Fruit fly (Drosophila melanogaster) whole organism, embryonic: Measurements from ENCODE around the gene HIPP1.
A peak's percentile ranks its signal among the peaks of the same experiment; 100 is the strongest.

ENCODE experiments used
- Bteb2 ChIP-seq: fragments of 200-800 bp; sonication (Bioruptor generic); optimal IDR thresholded peaks from 2 replicates; lab custom pipeline; 2016; ENCODE audit warnings: missing biosample characterization, missing genetic modification characterization
- CG10209 ChIP-seq: fragments of 200-800 bp; sonication (Bioruptor generic); optimal IDR thresholded peaks from 3 replicates; lab custom pipeline; 2017; ENCODE audit warnings: missing biosample characterization, mild to moderate bottlenecking, missing genetic modification characterization, missing genetic modification reagents
- CG11723 ChIP-seq: fragments of 200-800 bp; sonication (Bioruptor generic); optimal IDR thresholded peaks from 2 replicates; lab custom pipeline; 2017; ENCODE audit warnings: missing biosample characterization, mild to moderate bottlenecking, missing genetic modification characterization
- CG14860 ChIP-seq: fragments of 200-800 bp; sonication (Bioruptor generic); IDR thresholded peaks from 3 replicates; pipeline ENCODE4 v1.3.6; 2022; ENCODE audit warnings: missing biosample characterization, missing genetic modification characterization; ENCODE audit not compliant: partially characterized antibody
- CG15011 ChIP-seq: fragments of 200-800 bp; sonication (Bioruptor generic); optimal IDR thresholded peaks from 3 replicates; lab custom pipeline; 2018; ENCODE audit warnings: missing biosample characterization, mild to moderate bottlenecking, missing genetic modification characterization
- CG1529 ChIP-seq: fragments of 200-800 bp; sonication (Bioruptor generic); optimal IDR thresholded peaks from 3 replicates; lab custom pipeline; 2018; ENCODE audit warnings: missing biosample characterization, missing genetic modification characterization
- CG15601 ChIP-seq: fragments of 200-800 bp; sonication (Bioruptor generic); optimal IDR thresholded peaks from 3 replicates; lab custom pipeline; 2019; ENCODE audit warnings: missing biosample characterization, mild to moderate bottlenecking, missing genetic modification characterization, moderate library complexity
- CG17361 ChIP-seq: fragments of 200-800 bp; sonication (Bioruptor generic); IDR thresholded peaks from 3 replicates; pipeline ENCODE4 v1.3.6; 2022; ENCODE audit warnings: missing biosample characterization, missing genetic modification characterization
- CG17385 ChIP-seq: fragments of 200-800 bp; sonication (Bioruptor generic); optimal IDR thresholded peaks from 3 replicates; lab custom pipeline; 2018; ENCODE audit warnings: missing biosample characterization, mild to moderate bottlenecking, missing genetic modification characterization
- CG17612 ChIP-seq: fragments of 200-800 bp; sonication (Bioruptor generic); IDR thresholded peaks from 2 replicates; pipeline ENCODE4 v1.3.6; 2022; ENCODE audit warnings: missing biosample characterization, missing genetic modification characterization
- CG1792 ChIP-seq: fragments of 200-800 bp; sonication (Bioruptor generic); optimal IDR thresholded peaks from 2 replicates; lab custom pipeline; 2016; ENCODE audit warnings: missing biosample characterization, missing genetic modification characterization
- CG18476 ChIP-seq: fragments of 200-800 bp; sonication (Bioruptor generic); optimal IDR thresholded peaks from 2 replicates; lab custom pipeline; 2016; ENCODE audit warnings: missing biosample characterization, mild to moderate bottlenecking, missing genetic modification characterization
- CG2120 ChIP-seq: fragments of 200-800 bp; sonication (Bioruptor generic); optimal IDR thresholded peaks from 3 replicates; lab custom pipeline; 2016; ENCODE audit warnings: missing biosample characterization, missing genetic modification characterization
- CG2678 ChIP-seq: fragments of 200-800 bp; sonication (Bioruptor generic); optimal IDR thresholded peaks from 3 replicates; lab custom pipeline; 2019; ENCODE audit warnings: missing biosample characterization, mild to moderate bottlenecking, missing genetic modification characterization, moderate library complexity
- CG4854 ChIP-seq: fragments of 200-800 bp; sonication (Bioruptor generic); optimal IDR thresholded peaks from 2 replicates; lab custom pipeline; 2016; ENCODE audit warnings: missing biosample characterization, missing genetic modification characterization, inconsistent platforms
- CG7786 ChIP-seq: fragments of 200-800 bp; sonication (Bioruptor generic); optimal IDR thresholded peaks from 2 replicates; lab custom pipeline; 2016; ENCODE audit warnings: missing biosample characterization, missing genetic modification characterization
- CG8359 ChIP-seq: fragments of 200-800 bp; sonication (Bioruptor generic); optimal IDR thresholded peaks from 2 replicates; lab custom pipeline; 2017; ENCODE audit warnings: missing biosample characterization, mild to moderate bottlenecking, missing genetic modification characterization, borderline replicate concordance
- Camta ChIP-seq: fragments of 200-800 bp; sonication (Bioruptor generic); optimal IDR thresholded peaks from 2 replicates; lab custom pipeline; 2016; ENCODE audit warnings: missing biosample characterization, missing genetic modification characterization
- D ChIP-seq, 2 experiments: fragments of 200-800 bp in 1 of 2; fragments of >200 bp in 1 of 2; sonication (Bioruptor generic) in 1 of 2; optimal IDR thresholded peaks; 2 replicates in 1 of 2; 3 replicates in 1 of 2; lab custom pipeline; 2017; ENCODE audit warnings: mild to moderate bottlenecking in 1 of 2, missing biosample characterization in 1 of 2, missing genetic modification characterization in 1 of 2, missing genetic modification reagents in 1 of 2
- D19A ChIP-seq: fragments of 200-800 bp; optimal IDR thresholded peaks from 3 replicates; lab custom pipeline; 2019; ENCODE audit warnings: missing biosample characterization, mild to moderate bottlenecking, missing genetic modification characterization, moderate library complexity
- Eip74EF ChIP-seq, 2 experiments: fragments of 200-800 bp in 1 of 2; fragments of >200 bp in 1 of 2; sonication (Bioruptor generic) in 1 of 2; optimal IDR thresholded peaks; 2 replicates each; lab custom pipeline; 2017 to 2019; ENCODE audit warnings: missing biosample characterization in 2 of 2, missing genetic modification characterization in 2 of 2, mild to moderate bottlenecking in 1 of 2, moderate library complexity in 1 of 2
- Ets65A ChIP-seq: fragments of 200-800 bp; sonication (Bioruptor generic); peaks from one replicate; lab custom pipeline; 2016; ENCODE audit warnings: missing biosample characterization, missing genetic modification characterization
- Gsc ChIP-seq: fragments of 200-800 bp; sonication (Bioruptor generic); IDR thresholded peaks from 2 replicates; pipeline ENCODE4 v1.3.6; 2022; ENCODE audit warnings: missing biosample characterization, missing genetic modification characterization
- HLH54F ChIP-seq: fragments of 200-800 bp; sonication (Bioruptor generic); optimal IDR thresholded peaks from 3 replicates; lab custom pipeline; 2016; ENCODE audit warnings: missing biosample characterization, missing genetic modification characterization
- Hand ChIP-seq: fragments of 200-800 bp; sonication (Bioruptor generic); optimal IDR thresholded peaks from 2 replicates; lab custom pipeline; 2017; ENCODE audit warnings: mild to moderate bottlenecking, missing biosample characterization, missing genetic modification reagents, missing genetic modification characterization
- Hr3 ChIP-seq: fragments of 200-800 bp; sonication (Bioruptor generic); optimal IDR thresholded peaks from 3 replicates; lab custom pipeline; 2016; ENCODE audit warnings: missing biosample characterization, missing genetic modification characterization
- Jarid2 ChIP-seq: fragments of 200-800 bp; sonication (Bioruptor generic); optimal IDR thresholded peaks from 3 replicates; lab custom pipeline; 2017; ENCODE audit warnings: mild to moderate bottlenecking, missing biosample characterization, missing genetic modification reagents, missing genetic modification characterization
- MBD-R2 ChIP-seq: fragments of 200-800 bp; sonication (Bioruptor generic); IDR thresholded peaks from 2 replicates; pipeline ENCODE4 v1.3.6; 2022; ENCODE audit warnings: missing biosample characterization, missing genetic modification characterization
- NC2β ChIP-seq: fragments of 200-800 bp; sonication (Bioruptor generic); optimal IDR thresholded peaks from 2 replicates; lab custom pipeline; 2016; ENCODE audit warnings: missing biosample characterization, missing genetic modification characterization
- NK7.1 ChIP-seq: fragments of 200-800 bp; sonication (Bioruptor generic); optimal IDR thresholded peaks from 3 replicates; lab custom pipeline; 2016; ENCODE audit warnings: missing biosample characterization, missing genetic modification characterization
- Nf-YB ChIP-seq: fragments of 200-800 bp; sonication (Bioruptor generic); optimal IDR thresholded peaks from 3 replicates; lab custom pipeline; 2019; ENCODE audit warnings: missing biosample characterization, mild to moderate bottlenecking, missing genetic modification characterization, moderate library complexity
- Nf-YC ChIP-seq: fragments of 200-800 bp; optimal IDR thresholded peaks from 3 replicates; lab custom pipeline; 2019; ENCODE audit warnings: missing biosample characterization, mild to moderate bottlenecking, missing genetic modification characterization, moderate library complexity
- Ptx1 ChIP-seq: fragments of 200-800 bp; sonication (Bioruptor generic); IDR thresholded peaks from 2 replicates; pipeline ENCODE4 v1.3.6; 2022; ENCODE audit warnings: missing biosample characterization, missing genetic modification characterization
- Ravus ChIP-seq: fragments of 200-800 bp; sonication (Bioruptor generic); IDR thresholded peaks from 2 replicates; pipeline ENCODE4 v1.3.6; 2022; ENCODE audit warnings: missing biosample characterization, missing genetic modification characterization
- Ssrp ChIP-seq: fragments of 200-800 bp; sonication (Bioruptor generic); optimal IDR thresholded peaks from 2 replicates; lab custom pipeline; 2018; ENCODE audit warnings: missing biosample characterization, mild to moderate bottlenecking, missing genetic modification characterization, moderate library complexity
- abd-A ChIP-seq: fragments of 200-800 bp; sonication (Bioruptor generic); optimal IDR thresholded peaks from 3 replicates; lab custom pipeline; 2019; ENCODE audit warnings: missing biosample characterization, mild to moderate bottlenecking, missing genetic modification characterization, moderate library complexity
- az2 ChIP-seq: fragments of 200-800 bp; sonication (Bioruptor generic); optimal IDR thresholded peaks from 3 replicates; lab custom pipeline; 2016; ENCODE audit warnings: missing biosample characterization, missing genetic modification characterization
- bab2 ChIP-seq: fragments of 200-800 bp; sonication (Bioruptor generic); optimal IDR thresholded peaks from 2 replicates; lab custom pipeline; 2016; ENCODE audit warnings: missing biosample characterization, missing genetic modification characterization
- bcd ChIP-seq: fragments of 200-800 bp; sonication (Bioruptor generic); optimal IDR thresholded peaks from 2 replicates; lab custom pipeline; 2017; ENCODE audit warnings: missing biosample characterization, mild to moderate bottlenecking, missing genetic modification characterization
- bowl ChIP-seq: fragments of 200-800 bp; sonication (Bioruptor generic); IDR thresholded peaks from 2 replicates; pipeline ENCODE4 v1.3.6; 2022; ENCODE audit warnings: missing biosample characterization, missing genetic modification characterization
- crp ChIP-seq, 2 experiments: fragments of 200-800 bp; sonication (Bioruptor generic); optimal IDR thresholded peaks; 2 replicates in 1 of 2; 3 replicates in 1 of 2; lab custom pipeline; 2017; ENCODE audit warnings: missing biosample characterization in 2 of 2, missing genetic modification characterization in 2 of 2, mild to moderate bottlenecking in 1 of 2, moderate library complexity in 1 of 2
- dpn ChIP-seq, 2 experiments: fragments of 200-800 bp; sonication (Bioruptor generic); optimal IDR thresholded peaks; 3 replicates each; lab custom pipeline; 2016; ENCODE audit warnings: missing biosample characterization in 2 of 2, missing genetic modification characterization in 2 of 2
- fd96Cb ChIP-seq: fragments of 200-800 bp; sonication (Bioruptor generic); optimal IDR thresholded peaks from 2 replicates; lab custom pipeline; 2018; ENCODE audit warnings: missing biosample characterization, mild to moderate bottlenecking, missing genetic modification characterization, moderate library complexity
- ftz-f1 ChIP-seq: fragments of 200-800 bp; sonication (Bioruptor generic); optimal IDR thresholded peaks from 2 replicates; lab custom pipeline; 2016; ENCODE audit warnings: missing biosample characterization, missing genetic modification characterization
- gcm ChIP-seq: fragments of 200-800 bp; sonication (Bioruptor generic); optimal IDR thresholded peaks from 2 replicates; lab custom pipeline; 2019; ENCODE audit warnings: missing biosample characterization, mild to moderate bottlenecking, missing genetic modification characterization, moderate library complexity
- peb ChIP-seq: fragments of 200-800 bp; sonication (Bioruptor generic); IDR thresholded peaks from 2 replicates; pipeline ENCODE4 v1.3.6; 2022; ENCODE audit warnings: missing biosample characterization, missing genetic modification characterization
- pita ChIP-seq: fragments of 200-800 bp; sonication (Bioruptor generic); optimal IDR thresholded peaks from 2 replicates; lab custom pipeline; 2017; ENCODE audit warnings: missing biosample characterization, mild to moderate bottlenecking, missing genetic modification characterization

Gene HIPP1

DNA sequence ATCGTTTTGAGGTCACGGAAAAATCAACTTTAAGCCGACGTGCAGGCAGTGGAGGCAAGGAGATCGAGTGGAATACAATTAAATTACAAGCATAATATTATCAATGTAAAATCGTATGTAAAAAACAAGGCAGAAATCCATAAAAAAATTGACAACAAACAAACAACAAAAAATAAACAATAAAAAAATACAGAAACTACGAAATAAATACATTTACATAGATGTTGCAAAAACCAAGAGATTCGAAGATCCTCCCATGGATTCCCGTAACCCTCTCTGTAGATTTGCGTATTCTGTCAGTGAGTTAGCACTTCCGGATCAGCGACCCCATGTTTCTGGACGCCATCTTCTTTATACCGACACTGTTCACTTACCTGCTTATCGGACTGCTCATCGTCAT, 26.4 kb downstream of the HIPP1 start, which contains the start of gene CG3288:
TSS of gene CG3288 (plus strand) at position 301 of the 400 bp plus-strand sequence.
- TF ChIP-seq CG10209 (no peak), CG4854 (GFP tag; lab: Kevin White, UChicago) (no peak), CG1792 (GFP tag; lab: Kevin White, UChicago) (no peak), CG15601 (no peak), Nf-YB (no peak), Nf-YC (tag; lab: Kevin White, UChicago) (no peak), Camta (GFP tag; lab: Kevin White, UChicago) (no peak), Ravus (GFP tag; lab: Robert Waterston, UW) (no peak), Hand (GFP tag; lab: Kevin White, UChicago) (no peak), Eip74EF (GFP tag; optimal IDR thresholded peaks at IDR 0.05; lab: Kevin White, UChicago) (no peak), D19A (no peak)
- TF ChIP-seq, all 482 proteins: peak for 0

DNA sequence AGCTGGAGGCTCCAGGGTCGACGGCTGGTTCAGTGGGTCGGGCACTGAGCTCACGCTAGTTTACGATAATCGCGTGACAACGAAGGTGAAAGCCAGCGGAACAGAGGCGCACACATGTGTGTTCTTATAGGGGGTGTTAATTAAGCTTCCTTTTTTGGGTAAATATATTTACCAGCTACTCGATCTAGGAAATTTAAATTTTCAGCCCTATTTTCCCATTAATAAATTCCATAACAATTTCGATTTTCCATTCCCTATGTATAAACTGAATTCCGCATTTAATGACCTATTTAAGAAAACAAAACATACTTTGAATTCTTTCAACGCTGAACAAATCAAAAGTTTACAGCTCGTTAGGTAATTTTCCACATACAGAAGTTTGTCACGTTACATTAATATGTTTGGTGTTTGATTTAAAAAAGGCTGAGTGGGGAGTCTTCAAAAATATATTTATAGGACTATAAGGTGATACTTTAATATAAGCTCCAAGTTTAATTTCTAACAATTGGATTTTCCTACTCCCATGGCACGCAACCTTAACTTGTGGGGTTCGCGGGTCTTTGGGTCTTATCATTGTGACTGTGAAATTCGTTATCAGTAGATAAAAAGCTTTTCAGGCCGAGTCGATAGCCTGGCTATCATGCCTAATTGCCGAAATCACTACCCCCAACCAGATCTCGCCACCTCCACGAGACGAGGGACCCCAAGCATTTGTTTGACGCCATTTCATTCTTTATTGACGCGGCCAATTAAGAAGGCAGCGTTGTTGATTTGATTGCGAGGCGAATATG, 27.8 kb downstream of the HIPP1 start, which contains the start of gene CG13255:
TSS of gene CG13255 (plus strand) at position 449 of the 791 bp plus-strand sequence.
- TF ChIP-seq NC2β (GFP tag; lab: Kevin White, UChicago): no peak
- TF ChIP-seq bcd: peak; percentile 43
- peak; percentile 2 for TF ChIP-seq fd96Cb (tag; lab: Kevin White, UChicago)
- TF ChIP-seq Gsc (GFP tag; lab: Robert Waterston, UW): no peak
- TF ChIP-seq ftz-f1 (GFP tag; lab: Kevin White, UChicago): no peak
- no peak for TF ChIP-seq Ets65A (GFP tag; lab: Kevin White, UChicago)
- no peak for TF ChIP-seq abd-A (tag; lab: Kevin White, UChicago)
- peak; percentile 41 for TF ChIP-seq CG15011 (GFP tag; lab: Kevin White, UChicago)
- no peak for TF ChIP-seq CG17612
- TF ChIP-seq bowl (GFP tag; lab: Robert Waterston, UW): no peak
- peak; percentile 59 for TF ChIP-seq CG10209
- peak; percentile 39; the same call in 1 of the 2 replicates for TF ChIP-seq Ptx1 (GFP tag; lab: Robert Waterston, UW)
- peak; percentile 9 for TF ChIP-seq NK7.1 (GFP tag; lab: Kevin White, UChicago)
- no peak for TF ChIP-seq CG14860 (GFP tag; lab: Robert Waterston, UW)
- no peak for TF ChIP-seq gcm (GFP tag; lab: Kevin White, UChicago)
- TF ChIP-seq CG8359 (GFP tag; lab: Kevin White, UChicago): no peak
- TF ChIP-seq Bteb2: peak; percentile 47
- peak; percentile 12 for TF ChIP-seq CG1529
- peak; percentile 76; the same call in 2 of the 3 replicates for TF ChIP-seq CG17361 (GFP tag; lab: Robert Waterston, UW)
- TF ChIP-seq peb (GFP tag; lab: Robert Waterston, UW): no peak
- TF ChIP-seq CG11723: peak; percentile 14
- peak; percentile 33 for TF ChIP-seq Hr3 (GFP tag; lab: Kevin White, UChicago)
- peak; percentile 0 for TF ChIP-seq Ssrp (tag; lab: Kevin White, UChicago)
- peak; percentile 16 for TF ChIP-seq bab2
- no peak for TF ChIP-seq pita (GFP tag; lab: Kevin White, UChicago)
- TF ChIP-seq crp (GFP tag; optimal IDR thresholded peaks at IDR 0.05; lab: Kevin White, UChicago): no peak
- peak; percentile 14 for TF ChIP-seq az2 (GFP tag; lab: Kevin White, UChicago)
- no peak for TF ChIP-seq CG18476 (GFP tag; lab: Kevin White, UChicago)
- TF ChIP-seq CG2678 (tag; lab: Kevin White, UChicago): peak; percentile 80
- peak; percentile 54 for TF ChIP-seq CG17385
- TF ChIP-seq Jarid2 (GFP tag; lab: Kevin White, UChicago): peak; percentile 5
- no peak for TF ChIP-seq MBD-R2 (GFP tag; lab: Robert Waterston, UW)
- TF ChIP-seq D (optimal IDR thresholded peaks at IDR 0.05; lab: Kevin White, UChicago): no peak
- TF ChIP-seq D (GFP tag; optimal IDR thresholded peaks at IDR 0.05; lab: Kevin White, UChicago): no peak
- TF ChIP-seq CG2120 (GFP tag; lab: Kevin White, UChicago): peak; percentile 82
- TF ChIP-seq dpn (GFP tag; optimal IDR thresholded peaks at IDR 0.05; lab: Kevin White, UChicago): peak in 1 of 2 experiments; percentile 25
- TF ChIP-seq Nf-YC (tag; lab: Kevin White, UChicago): peak; percentile 21
- peak; percentile 45 for TF ChIP-seq CG7786
- peak; percentile 59 for TF ChIP-seq HLH54F (GFP tag; lab: Kevin White, UChicago)
